Fruit fly (Drosophila melanogaster) whole organism: ENCODE data around the gene CG17270.

Experiments used
- CG8478 ChIP-seq: fragments of >200 bp; optimal IDR thresholded peaks from 2 replicates; lab custom pipeline; 2018; ENCODE audit warnings: inconsistent platforms
- Dll ChIP-seq: fragments of >200 bp; optimal IDR thresholded peaks from 2 replicates; lab custom pipeline; 2017
- pan ChIP-seq: fragments of >200 bp; optimal IDR thresholded peaks from 2 replicates; lab custom pipeline; 2017

dm6 chr3R:20833664-20834063 is 14.9 kb upstream of the CG17270 start:
- TF ChIP-seq Dll (lab: Kevin White, UChicago) (no peak), CG8478 (no peak), pan (lab: Kevin White, UChicago) (no peak)
